Worm (Caenorhabditis elegans) whole organism, late embryonic: ENCODE results near the gene znfx-1.

Experiments used
- C08G9.2 ChIP-seq: sonication (generic microtip); optimal IDR thresholded peaks from 2 replicates; lab custom pipeline; 2016; ENCODE audit warnings: mild to moderate bottlenecking, missing genetic modification characterization, moderate library complexity, missing compliant biosample characterization
- C38D4.7 ChIP-seq: fragments of 200-800 bp; sonication (Bioruptor generic); optimal IDR thresholded peaks from 2 replicates; lab custom pipeline; 2018; ENCODE audit warnings: mild to moderate bottlenecking, missing genetic modification characterization, moderate library complexity, missing compliant biosample characterization
- F13H6.1 ChIP-seq: sonication (generic microtip); optimal IDR thresholded peaks from 2 replicates; lab custom pipeline; 2016; ENCODE audit warnings: missing genetic modification characterization, missing compliant biosample characterization
- K02D7.2 ChIP-seq: sonication (generic microtip); optimal IDR thresholded peaks from 2 replicates; lab custom pipeline; 2017; ENCODE audit warnings: mild to moderate bottlenecking, missing genetic modification characterization, missing compliant biosample characterization
- T23F11.4 ChIP-seq: fragments of 200-800 bp; sonication (Bioruptor generic); optimal IDR thresholded peaks from 2 replicates; lab custom pipeline; 2018; ENCODE audit warnings: mild to moderate bottlenecking, missing genetic modification characterization, missing compliant biosample characterization
- Y22D7AL.16 ChIP-seq: sonication (generic microtip); optimal IDR thresholded peaks from 2 replicates; lab custom pipeline; 2016; ENCODE audit warnings: missing genetic modification characterization, missing compliant biosample characterization
- ahr-1 ChIP-seq: sonication (generic microtip); optimal IDR thresholded peaks from 2 replicates; lab custom pipeline; 2016; ENCODE audit warnings: missing genetic modification characterization, missing compliant biosample characterization
- ama-1 ChIP-seq: fragments of 150-350 bp; optimal IDR thresholded peaks from 2 replicates; lab custom pipeline; 2014
- ceh-18 ChIP-seq: sonication (generic microtip); optimal IDR thresholded peaks from 2 replicates; lab custom pipeline; 2016; ENCODE audit warnings: missing genetic modification characterization, missing compliant biosample characterization
- ceh-2 ChIP-seq: sonication (generic microtip); optimal IDR thresholded peaks from 2 replicates; lab custom pipeline; 2016; ENCODE audit warnings: missing genotype, missing genetic modification characterization, missing compliant biosample characterization
- ceh-22 ChIP-seq: sonication (generic microtip); optimal IDR thresholded peaks from 2 replicates; lab custom pipeline; 2017; ENCODE audit warnings: missing biosample characterization, missing genetic modification characterization
- ceh-30 ChIP-seq: fragments of 150-350 bp; optimal IDR thresholded peaks from 2 replicates; lab custom pipeline; 2014; ENCODE audit warnings: missing biosample characterization, missing genetic modification characterization
- ceh-6 ChIP-seq: fragments of 200-800 bp; sonication (Bioruptor generic); optimal IDR thresholded peaks from 2 replicates; lab custom pipeline; 2018; ENCODE audit warnings: mild to moderate bottlenecking, missing genetic modification characterization, missing compliant biosample characterization
- ceh-9 ChIP-seq: sonication (generic microtip); optimal IDR thresholded peaks from 2 replicates; lab custom pipeline; 2016; ENCODE audit warnings: mild to moderate bottlenecking, missing genetic modification characterization, inconsistent platforms, missing compliant biosample characterization
- dve-1 ChIP-seq: sonication (generic microtip); optimal IDR thresholded peaks from 2 replicates; lab custom pipeline; 2017; ENCODE audit warnings: antibody characterized with exemption, mild to moderate bottlenecking, missing genetic modification characterization, missing compliant biosample characterization
- elt-2 ChIP-seq: sonication (generic microtip); optimal IDR thresholded peaks from 2 replicates; lab custom pipeline; 2016; ENCODE audit warnings: missing genetic modification reagents, missing genetic modification characterization, missing compliant biosample characterization
- elt-4 ChIP-seq: sonication (generic microtip); optimal IDR thresholded peaks from 2 replicates; lab custom pipeline; 2016; ENCODE audit warnings: missing genetic modification characterization, missing compliant biosample characterization
- gmeb-2 ChIP-seq: sonication (generic microtip); optimal IDR thresholded peaks from 2 replicates; lab custom pipeline; 2016; ENCODE audit warnings: missing genetic modification characterization, inconsistent platforms, missing compliant biosample characterization
- hlh-13 ChIP-seq: fragments of 200-800 bp; sonication (Bioruptor generic); optimal IDR thresholded peaks from 2 replicates; lab custom pipeline; 2018; ENCODE audit warnings: mild to moderate bottlenecking, missing genetic modification characterization, missing compliant biosample characterization
- hlh-15 ChIP-seq: sonication (generic microtip); optimal IDR thresholded peaks from 2 replicates; lab custom pipeline; 2016; ENCODE audit warnings: missing genetic modification characterization, missing compliant biosample characterization
- hlh-30 ChIP-seq: sonication (generic microtip); optimal IDR thresholded peaks from 2 replicates; lab custom pipeline; 2017; ENCODE audit warnings: antibody characterized with exemption, missing genetic modification characterization, missing compliant biosample characterization; ENCODE audit not compliant: insufficient read depth
- hlh-6 ChIP-seq: sonication (generic microtip); optimal IDR thresholded peaks from 2 replicates; lab custom pipeline; 2016; ENCODE audit warnings: missing genotype, missing genetic modification characterization, missing compliant biosample characterization
- lim-6 ChIP-seq: sonication (generic microtip); optimal IDR thresholded peaks from 2 replicates; lab custom pipeline; 2016; ENCODE audit warnings: missing genetic modification characterization, missing compliant biosample characterization
- lin-11 ChIP-seq: fragments of 200-800 bp; sonication (Bioruptor generic); optimal IDR thresholded peaks from 2 replicates; lab custom pipeline; 2018; ENCODE audit warnings: mild to moderate bottlenecking, missing genetic modification characterization, missing compliant biosample characterization
- mec-3 ChIP-seq: sonication (generic microtip); optimal IDR thresholded peaks from 2 replicates; lab custom pipeline; 2016; ENCODE audit warnings: borderline replicate concordance, missing genetic modification characterization, missing compliant biosample characterization
- nfya-1 ChIP-seq: sonication (generic microtip); optimal IDR thresholded peaks from 2 replicates; lab custom pipeline; 2017; ENCODE audit warnings: missing genetic modification characterization, mild to moderate bottlenecking, missing compliant biosample characterization, antibody characterized with exemption, moderate library complexity
- nhr-11 ChIP-seq: fragments of 150-350 bp; optimal IDR thresholded peaks from 2 replicates; lab custom pipeline; 2014; ENCODE audit warnings: missing biosample characterization, missing genetic modification characterization
- npax-4 ChIP-seq: sonication (generic microtip); optimal IDR thresholded peaks from 2 replicates; lab custom pipeline; 2016; ENCODE audit warnings: missing genetic modification characterization, missing compliant biosample characterization
- odd-2 ChIP-seq: sonication (generic microtip); optimal IDR thresholded peaks from 2 replicates; lab custom pipeline; 2017; ENCODE audit warnings: antibody characterized with exemption, mild to moderate bottlenecking, missing genetic modification characterization, missing compliant biosample characterization
- pag-3 ChIP-seq: sonication (generic microtip); optimal IDR thresholded peaks from 2 replicates; lab custom pipeline; 2016; ENCODE audit warnings: missing compliant biosample characterization, missing genetic modification characterization, borderline replicate concordance
- pat-9 ChIP-seq: fragments of 200-800 bp; sonication (Bioruptor generic); optimal IDR thresholded peaks from 2 replicates; lab custom pipeline; 2018; ENCODE audit warnings: mild to moderate bottlenecking, missing genetic modification characterization, moderate library complexity, missing compliant biosample characterization
- pha-2 ChIP-seq: sonication (generic microtip); optimal IDR thresholded peaks from 2 replicates; lab custom pipeline; 2017; ENCODE audit warnings: mild to moderate bottlenecking, missing genetic modification characterization, missing compliant biosample characterization
- pha-4 ChIP-seq: fragments of 150-350 bp; optimal IDR thresholded peaks from 2 replicates; lab custom pipeline; 2018; ENCODE audit warnings: missing biosample characterization, missing genetic modification reagents, missing genetic modification characterization
- pqm-1 ChIP-seq: sonication (generic microtip); optimal IDR thresholded peaks from 2 replicates; lab custom pipeline; 2016; ENCODE audit warnings: missing genetic modification characterization, missing compliant biosample characterization
- ref-2 ChIP-seq: sonication (generic microtip); optimal IDR thresholded peaks from 2 replicates; lab custom pipeline; 2016; ENCODE audit warnings: missing genetic modification characterization, missing compliant biosample characterization
- rnt-1 ChIP-seq: sonication (generic microtip); optimal IDR thresholded peaks from 2 replicates; lab custom pipeline; 2016; ENCODE audit warnings: missing genetic modification characterization, missing compliant biosample characterization
- sdc-2 ChIP-seq: sonication (generic microtip); optimal IDR thresholded peaks from 2 replicates; lab custom pipeline; 2016; ENCODE audit warnings: missing genotype, missing genetic modification characterization, missing compliant biosample characterization
- sox-2 ChIP-seq: fragments of 200-800 bp; sonication (Bioruptor generic); IDR thresholded peaks from 2 replicates; pipeline ENCODE4 v1.3.6; 2022; ENCODE audit warnings: missing genetic modification reagents, missing genetic modification characterization, missing compliant biosample characterization
- sox-4 ChIP-seq: sonication (generic microtip); optimal IDR thresholded peaks from 2 replicates; lab custom pipeline; 2017; ENCODE audit warnings: mild to moderate bottlenecking, missing genetic modification characterization, inconsistent platforms, missing compliant biosample characterization
- syd-9 ChIP-seq: sonication (generic microtip); optimal IDR thresholded peaks from 2 replicates; lab custom pipeline; 2016; ENCODE audit warnings: mild to moderate bottlenecking, missing genetic modification characterization, moderate library complexity, missing compliant biosample characterization
- tbx-2 ChIP-seq: sonication (generic microtip); optimal IDR thresholded peaks from 2 replicates; lab custom pipeline; 2016; ENCODE audit warnings: missing genetic modification characterization, missing compliant biosample characterization
- tbx-7 ChIP-seq: sonication (generic microtip); optimal IDR thresholded peaks from 2 replicates; lab custom pipeline; 2016; ENCODE audit warnings: missing genotype, missing genetic modification characterization, missing compliant biosample characterization
- ttx-3 ChIP-seq: sonication (generic microtip); optimal IDR thresholded peaks from 2 replicates; lab custom pipeline; 2016; ENCODE audit warnings: missing genetic modification reagents, missing genetic modification characterization, missing compliant biosample characterization
- unc-3 ChIP-seq, 2 experiments: fragments of 200-800 bp in 1 of 2; sonication (Bioruptor generic) in 1 of 2; sonication (generic microtip) in 1 of 2; conservative IDR thresholded peaks in 1 of 2; optimal IDR thresholded peaks in 1 of 2; 2 replicates each; pipeline versions ENCODE4 v1.3.6 to Lab custom; 2016 to 2022; ENCODE audit warnings: missing compliant biosample characterization in 2 of 2, missing genetic modification characterization in 2 of 2, missing genetic modification reagents in 1 of 2
- unc-42 ChIP-seq: sonication (generic microtip); optimal IDR thresholded peaks from 2 replicates; lab custom pipeline; 2016; ENCODE audit warnings: missing genotype, missing genetic modification characterization, missing compliant biosample characterization
- unc-55 ChIP-seq: sonication (generic microtip); optimal IDR thresholded peaks from 2 replicates; lab custom pipeline; 2017; ENCODE audit warnings: missing biosample characterization, missing genetic modification reagents, missing genetic modification characterization
- zip-5 ChIP-seq: sonication (generic microtip); optimal IDR thresholded peaks from 2 replicates; lab custom pipeline; 2016; ENCODE audit warnings: missing genetic modification characterization, missing compliant biosample characterization

Gene znfx-1

ce11 chrII:9260026-9260425, 46.6 kb downstream of the znfx-1 start:
- TF ChIP-seq nhr-11 (tag; lab: Kevin White, UChicago) (no peak), ama-1 (lab: Kevin White, UChicago) (peak; percentile 65), sdc-2 (tag; lab: Kevin White, UChicago) (no peak), odd-2 (tag; lab: Kevin White, UChicago) (no peak), sox-4 (no peak), nfya-1 (tag; lab: Kevin White, UChicago) (peak; percentile 5), unc-55 (GFP tag; lab: Kevin White, UChicago) (peak; percentile 19), lim-6 (tag; lab: Kevin White, UChicago) (no peak), unc-3 (GFP tag; conservative IDR thresholded peaks at IDR 0.05; lab: Robert Waterston, UW) (no peak), unc-3 (tag; optimal IDR thresholded peaks at IDR 0.05; lab: Kevin White, UChicago) (no peak), ceh-22 (tag; lab: Kevin White, UChicago) (no peak)

DNA sequence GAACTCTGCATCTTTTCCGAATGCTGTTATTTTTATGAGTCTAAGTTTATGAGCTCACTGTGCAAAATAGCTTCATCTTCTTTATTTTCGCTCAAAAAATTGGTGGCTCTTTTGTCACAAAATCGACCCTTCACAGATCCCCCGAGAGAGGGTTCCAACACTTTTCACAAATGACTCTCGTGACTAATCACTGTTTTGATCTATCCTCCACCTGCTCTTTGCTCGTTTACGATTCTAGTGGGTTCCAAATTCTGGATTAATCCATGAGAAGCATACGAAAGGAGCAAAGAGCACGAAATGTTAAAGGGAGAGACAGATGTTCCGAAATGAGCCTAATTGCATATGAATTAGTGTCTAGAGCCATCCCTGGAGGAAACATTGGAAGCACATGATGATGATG, 47.9 kb downstream of the znfx-1 start:
- no peak for TF ChIP-seq ceh-6 (GFP tag; lab: Kevin White, UChicago)
- peak; percentile 5 for TF ChIP-seq unc-42
- TF ChIP-seq hlh-30 (tag; lab: Kevin White, UChicago): no peak
- no peak for TF ChIP-seq unc-3 (GFP tag; conservative IDR thresholded peaks at IDR 0.05; lab: Robert Waterston, UW)
- TF ChIP-seq unc-3 (tag; optimal IDR thresholded peaks at IDR 0.05; lab: Kevin White, UChicago): peak; percentile 16

DNA sequence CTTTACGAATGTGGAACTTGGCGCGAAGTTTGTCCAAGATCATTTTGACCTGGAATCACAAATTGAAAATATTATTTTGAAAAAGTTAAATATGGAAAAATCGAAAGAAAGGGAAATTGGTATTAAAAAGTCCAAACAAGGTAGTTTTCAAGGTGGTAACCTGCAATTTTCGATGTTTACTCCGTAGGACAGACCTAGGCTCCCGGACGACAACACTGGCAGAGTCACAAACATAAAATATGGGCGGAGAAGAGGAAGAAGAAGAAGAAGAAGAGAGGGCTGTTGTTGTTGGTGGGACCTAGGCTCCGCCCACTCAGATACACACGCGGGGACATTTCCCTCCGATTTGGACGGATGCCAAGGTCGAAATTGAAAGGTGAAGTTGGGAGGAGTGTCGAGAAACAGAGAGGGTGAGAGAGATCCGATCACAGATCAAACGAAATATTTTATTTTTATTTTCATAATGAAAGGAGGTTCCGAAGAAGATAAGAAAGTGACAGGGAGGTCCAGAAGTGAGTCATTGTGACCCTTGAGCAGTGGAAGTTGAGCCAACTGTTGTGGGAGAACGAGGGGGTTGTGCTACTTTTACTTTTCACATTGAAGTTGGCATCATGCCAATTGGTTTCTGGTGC, 48.6 kb downstream of the znfx-1 start, which contains the start of gene aqp-2:
Gene aqp-2, minus strand, starts transcription at position 51 of the 632 bp plus-strand sequence.
- TF ChIP-seq ceh-2 (tag; lab: Kevin White, UChicago) (no peak), tbx-2 (tag; lab: Kevin White, UChicago) (no peak), zip-5 (tag; lab: Kevin White, UChicago) (no peak), ref-2 (tag; lab: Kevin White, UChicago) (no peak), hlh-15 (tag; lab: Kevin White, UChicago) (no peak), sox-2 (GFP tag; lab: Robert Waterston, UW) (no peak), rnt-1 (tag; lab: Kevin White, UChicago) (peak; percentile 53), npax-4 (tag; lab: Kevin White, UChicago) (no peak), dve-1 (no peak), sox-4 (no peak), pha-4 (no peak), K02D7.2 (tag; lab: Kevin White, UChicago) (no peak), pha-2 (no peak), tbx-7 (tag; lab: Kevin White, UChicago) (no peak), ttx-3 (tag; lab: Kevin White, UChicago) (no peak), ceh-18 (peak; percentile 54), syd-9 (peak; percentile 21), ceh-30 (tag; lab: Kevin White, UChicago) (no peak), ceh-9 (tag; lab: Kevin White, UChicago) (no peak), pag-3 (tag; lab: Kevin White, UChicago) (no peak), Y22D7AL.16 (no peak), elt-2 (tag; lab: Kevin White, UChicago) (no peak), pqm-1 (no peak), hlh-6 (tag; lab: Kevin White, UChicago) (no peak), unc-3 (GFP tag; conservative IDR thresholded peaks at IDR 0.05; lab: Robert Waterston, UW) (no peak), unc-3 (tag; optimal IDR thresholded peaks at IDR 0.05; lab: Kevin White, UChicago) (no peak), C08G9.2 (tag; lab: Kevin White, UChicago) (no peak), ahr-1 (tag; lab: Kevin White, UChicago) (no peak), unc-55 (GFP tag; lab: Kevin White, UChicago) (peak; percentile 77), hlh-13 (GFP tag; lab: Kevin White, UChicago) (no peak), F13H6.1 (tag; lab: Kevin White, UChicago) (no peak), gmeb-2 (no peak), sdc-2 (tag; lab: Kevin White, UChicago) (peak; percentile 42), pat-9 (tag; lab: Kevin White, UChicago) (no peak), T23F11.4 (GFP tag; lab: Kevin White, UChicago) (no peak), mec-3 (no peak), elt-4 (tag; lab: Kevin White, UChicago) (no peak), C38D4.7 (no peak), lin-11 (no peak), ama-1 (lab: Kevin White, UChicago) (peak; percentile 67)
